Fruit fly (Drosophila melanogaster) whole organism, wandering third instar larva: Measurements from ENCODE around the gene Trmt6.

Experiments used
- Abd-B ChIP-seq: fragments of >200 bp; optimal IDR thresholded peaks from 2 replicates; lab custom pipeline; 2017; ENCODE audit warnings: missing biosample characterization, missing genetic modification characterization
- CG32264 ChIP-seq: fragments of 200-800 bp; sonication (Bioruptor generic); optimal IDR thresholded peaks from 2 replicates; lab custom pipeline; 2016; ENCODE audit warnings: missing biosample characterization, missing genetic modification characterization
- CG9705 ChIP-seq: fragments of 200-800 bp; sonication (Bioruptor generic); optimal IDR thresholded peaks from 2 replicates; lab custom pipeline; 2018; ENCODE audit warnings: missing biosample characterization, mild to moderate bottlenecking, missing genetic modification characterization
- CrebA ChIP-seq: fragments of 200-800 bp; sonication (Bioruptor generic); optimal IDR thresholded peaks from 2 replicates; lab custom pipeline; 2016; ENCODE audit warnings: missing biosample characterization, mild to moderate bottlenecking, missing genetic modification characterization, borderline replicate concordance
- Dfd ChIP-seq: fragments of >200 bp; optimal IDR thresholded peaks from 2 replicates; lab custom pipeline; 2017; ENCODE audit warnings: missing biosample characterization, missing genetic modification characterization
- Dif ChIP-seq: fragments of 200-275, 200-300 bp; sonication (Bioruptor generic); optimal IDR thresholded peaks from 2 replicates; lab custom pipeline; 2018; ENCODE audit warnings: missing biosample characterization, missing genetic modification characterization; ENCODE audit not compliant: partially characterized antibody
- GATAd ChIP-seq: sonication (Bioruptor generic); optimal IDR thresholded peaks from 2 replicates; lab custom pipeline; 2016; ENCODE audit warnings: missing biosample characterization, missing genetic modification characterization
- HLH106 ChIP-seq: fragments of 200-800 bp; optimal IDR thresholded peaks from 3 replicates; lab custom pipeline; 2019; ENCODE audit warnings: missing biosample characterization, mild to moderate bottlenecking, missing genetic modification characterization, moderate library complexity
- Hnf4 ChIP-seq: fragments of 200-800 bp; sonication (Bioruptor generic); optimal IDR thresholded peaks from 2 replicates; lab custom pipeline; 2016; ENCODE audit warnings: missing biosample characterization, mild to moderate bottlenecking, missing genetic modification characterization
- Hr78 ChIP-seq: fragments of >200 bp; optimal IDR thresholded peaks from 2 replicates; lab custom pipeline; 2017; ENCODE audit warnings: missing biosample characterization, missing genetic modification characterization
- Hr83 ChIP-seq: fragments of 200-300 bp; sonication (Bioruptor generic); optimal IDR thresholded peaks from 2 replicates; lab custom pipeline; 2016; ENCODE audit warnings: missing biosample characterization, mild to moderate bottlenecking, missing genetic modification characterization, moderate library complexity; ENCODE audit not compliant: poor library complexity, severe bottlenecking
- Jra ChIP-seq: sonication (Bioruptor generic); optimal IDR thresholded peaks from 2 replicates; lab custom pipeline; 2016; ENCODE audit warnings: missing biosample characterization, missing genetic modification characterization
- Mio ChIP-seq: sonication (Bioruptor generic); optimal IDR thresholded peaks from 2 replicates; lab custom pipeline; 2016; ENCODE audit warnings: missing biosample characterization, missing genetic modification characterization
- Myc ChIP-seq: fragments of >200 bp; optimal IDR thresholded peaks from 2 replicates; lab custom pipeline; 2017
- N ChIP-seq: fragments of >200 bp; optimal IDR thresholded peaks from 2 replicates; lab custom pipeline; 2018; ENCODE audit warnings: missing biosample characterization, missing external identifiers, missing genetic modification characterization
- OdsH ChIP-seq: fragments of 200-800 bp; sonication (Bioruptor generic); optimal IDR thresholded peaks from 2 replicates; lab custom pipeline; 2016; ENCODE audit warnings: missing biosample characterization, mild to moderate bottlenecking, missing genetic modification characterization
- Rel ChIP-seq, 2 experiments: fragments of 200-800 bp; sonication (Bioruptor generic) in 1 of 2; optimal IDR thresholded peaks; 2 replicates in 1 of 2; 3 replicates in 1 of 2; lab custom pipeline; 2016 to 2019; ENCODE audit warnings: mild to moderate bottlenecking in 2 of 2, missing biosample characterization in 2 of 2, missing genetic modification characterization in 2 of 2, moderate library complexity in 1 of 2
- Sp1 ChIP-seq: fragments of 200-800 bp; sonication (Bioruptor generic); optimal IDR thresholded peaks from 3 replicates; lab custom pipeline; 2019; ENCODE audit warnings: missing biosample characterization, mild to moderate bottlenecking, missing genetic modification characterization, moderate library complexity
- Vsx2 ChIP-seq: fragments of 200-300, 225-300 bp; sonication (Bioruptor generic); optimal IDR thresholded peaks from 2 replicates; lab custom pipeline; 2018; ENCODE audit warnings: missing biosample characterization, missing genetic modification characterization; ENCODE audit not compliant: partially characterized antibody
- br ChIP-seq: fragments of 200-800 bp; sonication (Bioruptor generic); optimal IDR thresholded peaks from 2 replicates; lab custom pipeline; 2016; ENCODE audit warnings: missing biosample characterization, missing genetic modification characterization
- brk ChIP-seq: fragments of 200-800 bp; sonication (Bioruptor generic); optimal IDR thresholded peaks from 2 replicates; lab custom pipeline; 2016; ENCODE audit warnings: missing biosample characterization, mild to moderate bottlenecking, missing genetic modification characterization
- dl ChIP-seq, 2 experiments: fragments of 175-275, 200-275 bp in 1 of 2; fragments of 200-275 bp in 1 of 2; sonication (Bioruptor generic); optimal IDR thresholded peaks; lab custom pipeline; 2018; ENCODE audit warnings: mild to moderate bottlenecking in 2 of 2, missing biosample characterization in 2 of 2, missing genetic modification characterization in 2 of 2, moderate library complexity in 2 of 2; ENCODE audit not compliant: partially characterized antibody in 2 of 2, insufficient read depth in 1 of 2
- dmrt93B ChIP-seq: fragments of 200-800 bp; sonication (Bioruptor generic); optimal IDR thresholded peaks from 2 replicates; lab custom pipeline; 2018; ENCODE audit warnings: missing biosample characterization, mild to moderate bottlenecking, missing genetic modification characterization
- dsf ChIP-seq: sonication (Bioruptor generic); optimal IDR thresholded peaks from 2 replicates; lab custom pipeline; 2016; ENCODE audit warnings: missing biosample characterization, missing genetic modification characterization, borderline replicate concordance
- ey ChIP-seq: fragments of 200-800 bp; sonication (Bioruptor generic); optimal IDR thresholded peaks from 2 replicates; lab custom pipeline; 2016; ENCODE audit warnings: missing biosample characterization, missing genetic modification characterization
- foxo ChIP-seq, 2 experiments: fragments of 200-800 bp; sonication (Bioruptor generic); optimal IDR thresholded peaks; 2 replicates in 1 of 2; 3 replicates in 1 of 2; lab custom pipeline; 2016 to 2017; ENCODE audit warnings: missing biosample characterization in 2 of 2, missing genetic modification characterization in 2 of 2
- fru ChIP-seq: fragments of 200-800 bp; sonication (Bioruptor generic); optimal IDR thresholded peaks from 3 replicates; lab custom pipeline; 2016; ENCODE audit warnings: missing biosample characterization, mild to moderate bottlenecking, missing genetic modification characterization
- h ChIP-seq: fragments of 200-800 bp; sonication (Bioruptor generic); optimal IDR thresholded peaks from 3 replicates; lab custom pipeline; 2016; ENCODE audit warnings: missing biosample characterization, mild to moderate bottlenecking, missing genetic modification characterization
- jim ChIP-seq: fragments of 175-275, 200-325 bp; sonication (Bioruptor generic); optimal IDR thresholded peaks from 2 replicates; lab custom pipeline; 2016; ENCODE audit warnings: missing biosample characterization, mild to moderate bottlenecking, missing genetic modification characterization
- lola ChIP-seq: fragments of >200 bp; optimal IDR thresholded peaks from 2 replicates; lab custom pipeline; 2017; ENCODE audit warnings: missing biosample characterization, missing genetic modification characterization
- pan ChIP-seq: fragments of >200 bp; optimal IDR thresholded peaks from 2 replicates; lab custom pipeline; 2017
- psq ChIP-seq: fragments of 200-800 bp; sonication (Bioruptor generic); optimal IDR thresholded peaks from 3 replicates; lab custom pipeline; 2017; ENCODE audit warnings: missing biosample characterization, mild to moderate bottlenecking, missing genetic modification characterization, moderate library complexity
- rgr ChIP-seq: fragments of 200-800 bp; sonication (Bioruptor generic); optimal IDR thresholded peaks from 3 replicates; lab custom pipeline; 2016; ENCODE audit warnings: missing biosample characterization, mild to moderate bottlenecking, missing genetic modification characterization
- sage ChIP-seq: fragments of 200-800 bp; sonication (Bioruptor generic); optimal IDR thresholded peaks from 2 replicates; lab custom pipeline; 2016; ENCODE audit warnings: missing biosample characterization, mild to moderate bottlenecking, missing genetic modification characterization
- sv ChIP-seq: fragments of 200-800 bp; sonication (Bioruptor generic); optimal IDR thresholded peaks from 3 replicates; lab custom pipeline; 2016; ENCODE audit warnings: missing biosample characterization, missing genetic modification characterization
- tai ChIP-seq: sonication (Bioruptor generic); optimal IDR thresholded peaks from 2 replicates; lab custom pipeline; 2016; ENCODE audit warnings: missing biosample characterization, missing genetic modification characterization
- usp ChIP-seq: fragments of >200 bp; optimal IDR thresholded peaks from 2 replicates; lab custom pipeline; 2017; ENCODE audit warnings: missing biosample characterization, missing genetic modification characterization
- woc ChIP-seq: sonication (Bioruptor generic); optimal IDR thresholded peaks from 2 replicates; lab custom pipeline; 2016; ENCODE audit warnings: missing biosample characterization, mild to moderate bottlenecking, missing genetic modification characterization

Trmt6 gene

dm6 chr2L:6557429-6558384, 4.4 kb downstream of the Trmt6 start, which contains the start of the genes IFT52 and COX5B:
IFT52 (minus strand) TSS chr2L:6557502.
COX5B (plus strand) TSS chr2L:6557800.
- peak in 1 of 2 experiments; percentile 71 for TF ChIP-seq foxo (GFP tag; optimal IDR thresholded peaks at IDR 0.05; lab: Kevin White, UChicago)
- TF ChIP-seq CG9705 = peak; percentile 34
- TF ChIP-seq Hr83 (GFP tag; lab: Kevin White, UChicago) = peak; percentile 89
- TF ChIP-seq h (GFP tag; lab: Kevin White, UChicago) = peak; percentile 60
- no peak for TF ChIP-seq usp (GFP tag; lab: Kevin White, UChicago)
- no peak for TF ChIP-seq dl (GFP tag; optimal IDR thresholded peaks at IDR 0.05; lab: Kevin White, UChicago; ENCODE audit: insufficient read depth in 1 of 2, partially characterized antibody in 2 of 2)
- TF ChIP-seq brk = no peak
- peak; percentile 57 for TF ChIP-seq Myc (lab: Kevin White, UChicago)
- no peak for TF ChIP-seq Hnf4 (GFP tag; lab: Kevin White, UChicago)
- TF ChIP-seq Dif (GFP tag; lab: Kevin White, UChicago) = no peak
- TF ChIP-seq lola = no peak
- TF ChIP-seq fru = peak; percentile 62
- TF ChIP-seq psq (GFP tag; lab: Kevin White, UChicago) = peak; percentile 48
- TF ChIP-seq dsf (GFP tag; lab: Kevin White, UChicago) = no peak
- no peak for TF ChIP-seq ey (GFP tag; lab: Kevin White, UChicago)
- peak; percentile 43 for TF ChIP-seq sv (GFP tag; lab: Kevin White, UChicago)
- no peak for TF ChIP-seq Jra (GFP tag; lab: Kevin White, UChicago)
- no peak for TF ChIP-seq N (GFP tag; lab: Kevin White, UChicago)
- TF ChIP-seq jim (GFP tag; lab: Kevin White, UChicago) = no peak
- no peak for TF ChIP-seq Vsx2
- no peak for TF ChIP-seq Sp1 (GFP tag; lab: Kevin White, UChicago)
- TF ChIP-seq Dfd (GFP tag; lab: Kevin White, UChicago) = no peak
- no peak for TF ChIP-seq woc (GFP tag; lab: Kevin White, UChicago)
- TF ChIP-seq dmrt93B (GFP tag; lab: Kevin White, UChicago) = peak; percentile 44
- peak; percentile 46 for TF ChIP-seq HLH106 (tag; lab: Kevin White, UChicago)
- TF ChIP-seq tai (GFP tag; lab: Kevin White, UChicago) = no peak
- TF ChIP-seq Rel (GFP tag; optimal IDR thresholded peaks at IDR 0.05; lab: Kevin White, UChicago) = no peak
- TF ChIP-seq Rel (tag; optimal IDR thresholded peaks at IDR 0.05; lab: Kevin White, UChicago) = peak; percentile 82
- no peak for TF ChIP-seq Abd-B
- no peak for TF ChIP-seq GATAd (GFP tag; lab: Kevin White, UChicago)
- no peak for TF ChIP-seq Mio (GFP tag; lab: Kevin White, UChicago)
- TF ChIP-seq OdsH (GFP tag; lab: Kevin White, UChicago) = no peak
- TF ChIP-seq sage = peak; percentile 56
- TF ChIP-seq Hr78 (GFP tag; lab: Kevin White, UChicago) = no peak
- TF ChIP-seq br (GFP tag; lab: Kevin White, UChicago) = no peak
- TF ChIP-seq CG32264 = no peak
- no peak for TF ChIP-seq pan (lab: Kevin White, UChicago)
- TF ChIP-seq rgr = peak; percentile 76
- no peak for TF ChIP-seq CrebA

- TF ChIP-seq lola = no peak
- TF ChIP-seq Dfd (GFP tag; lab: Kevin White, UChicago) = peak; percentile 82
Observed at dm6 chr2L:6553797-6554188, 8.3 kb downstream of the Trmt6 start.
